Worm (Caenorhabditis elegans) whole organism, midembryonic: ENCODE measurements around the gene gex-3.

Source experiments
- T22C8.4 ChIP-seq: fragments of 200-800 bp; sonication (Bioruptor generic); IDR thresholded peaks from 2 replicates; pipeline ENCODE4 v1.3.6; 2022; ENCODE audit warnings: missing genetic modification characterization, missing compliant biosample characterization
- cog-1 ChIP-seq: sonication (generic microtip); optimal IDR thresholded peaks from 2 replicates; lab custom pipeline; 2016; ENCODE audit warnings: missing genetic modification characterization, missing compliant biosample characterization
- flt-1 ChIP-seq: fragments of 200-800 bp; sonication (Bioruptor generic); IDR thresholded peaks from 2 replicates; pipeline ENCODE4 v1.3.6; 2022; ENCODE audit warnings: missing genetic modification characterization, missing compliant biosample characterization
- klf-2 ChIP-seq: fragments of 200-800 bp; sonication (Bioruptor generic); conservative IDR thresholded peaks from 2 replicates; pipeline ENCODE4 v1.3.6; 2022; ENCODE audit warnings: missing genetic modification reagents, missing genetic modification characterization, missing compliant biosample characterization
- med-1 ChIP-seq: sonication (generic microtip); optimal IDR thresholded peaks from 2 replicates; lab custom pipeline; 2017; ENCODE audit warnings: missing genetic modification characterization, mild to moderate bottlenecking, missing compliant biosample characterization, antibody characterized with exemption, missing genetic modification reagents; ENCODE audit not compliant: insufficient read depth
- ref-1 ChIP-seq: fragments of 200-800 bp; sonication (Bioruptor generic); conservative IDR thresholded peaks from 2 replicates; pipeline ENCODE4 v1.3.6; 2022; ENCODE audit warnings: missing genetic modification reagents, missing genetic modification characterization, missing compliant biosample characterization
- tab-1 ChIP-seq: fragments of 200-800 bp; sonication (Bioruptor generic); IDR thresholded peaks from 2 replicates; pipeline ENCODE4 v1.3.6; 2022; ENCODE audit warnings: missing genetic modification characterization, missing compliant biosample characterization
- ztf-23 ChIP-seq: fragments of 200-800 bp; sonication (Bioruptor generic); IDR thresholded peaks from 2 replicates; pipeline ENCODE4 v1.3.6; 2022; ENCODE audit warnings: missing genetic modification reagents, missing genetic modification characterization, missing compliant biosample characterization
- ztf-29 ChIP-seq: fragments of 200-800 bp; sonication (Bioruptor generic); IDR thresholded peaks from 2 replicates; pipeline ENCODE4 v1.3.6; 2022; ENCODE audit warnings: missing genetic modification reagents, missing genetic modification characterization, missing compliant biosample characterization

The gex-3 gene

ce11 chrIV:12425595-12425994, 21.4 kb downstream of the gex-3 start:
- no peak for TF ChIP-seq T22C8.4
- TF ChIP-seq ref-1 (GFP tag; lab: Robert Waterston, UW) = no peak
- TF ChIP-seq ztf-23 (GFP tag; lab: Robert Waterston, UW) = no peak

- TF ChIP-seq T22C8.4 = no peak
- 0 out of 2 replicates have a peak, but pooled peaks have one; percentile 31 for TF ChIP-seq tab-1
- TF ChIP-seq klf-2 (GFP tag; lab: Robert Waterston, UW) = 0 out of 2 replicates have a peak, but pooled peaks have one; percentile 10
Observed at ce11 chrIV:12427687-12428284, 23.6 kb downstream of the gex-3 start.

- TF ChIP-seq ref-1 (GFP tag; lab: Robert Waterston, UW) (no peak), cog-1 (no peak), klf-2 (GFP tag; lab: Robert Waterston, UW) (no peak), tab-1 (no peak), ztf-23 (GFP tag; lab: Robert Waterston, UW) (no peak), T22C8.4 (no peak), med-1 (no peak), ztf-29 (no peak), flt-1 (GFP tag; lab: Robert Waterston, UW) (no peak)
Observed at ce11 chrIV:12428467-12428866, 24.2 kb downstream of the gex-3 start, which contains the start of gene col-130. Gene col-130, minus strand, starts transcription at chrIV:12428516.

DNA sequence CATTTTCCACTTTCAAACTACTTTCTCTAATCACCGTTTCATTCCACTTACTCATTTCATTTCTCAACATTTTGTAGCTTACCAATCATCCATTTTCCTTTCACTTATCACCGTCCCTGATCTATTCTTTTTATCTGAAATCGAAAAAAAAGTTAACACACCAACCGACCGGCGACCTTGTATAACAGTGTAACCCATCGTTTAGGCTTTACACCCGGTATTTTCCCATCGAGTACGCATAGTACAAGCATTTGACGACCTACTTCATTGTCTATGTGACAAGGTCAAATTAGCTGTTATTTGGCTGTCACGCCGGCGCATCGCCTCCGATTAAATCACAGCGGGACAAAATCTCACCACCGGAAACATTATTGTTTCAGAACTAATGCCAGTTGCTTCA, 25.3 kb downstream of the gex-3 start:
- TF ChIP-seq cog-1 (no peak), T22C8.4 (no peak), klf-2 (GFP tag; lab: Robert Waterston, UW) (no peak)

- no peak for TF ChIP-seq ztf-29
- TF ChIP-seq cog-1 = no peak
- no peak for TF ChIP-seq flt-1 (GFP tag; lab: Robert Waterston, UW)
- no peak for TF ChIP-seq tab-1
- TF ChIP-seq ztf-23 (GFP tag; lab: Robert Waterston, UW) = no peak
Observed at ce11 chrIV:12431755-12432154, 27.5 kb downstream of the gex-3 start.

DNA sequence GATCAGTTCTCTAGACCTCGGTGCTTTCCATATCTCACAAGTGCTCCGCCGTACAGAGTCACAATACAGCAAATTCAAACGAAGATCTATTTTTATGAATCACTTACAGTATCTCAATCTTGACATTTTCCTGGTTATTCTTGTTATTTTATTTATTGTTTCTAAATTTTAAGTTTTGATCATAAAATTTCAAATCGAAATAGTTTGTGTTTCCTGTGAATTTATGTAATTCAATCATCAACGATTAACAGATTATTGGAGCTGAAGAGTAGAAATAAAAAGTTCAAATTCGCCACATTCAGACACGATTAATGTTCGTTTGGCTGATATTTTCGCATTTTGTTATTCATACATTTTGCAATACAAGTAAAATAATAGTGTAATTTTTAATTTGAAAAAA, 28.1 kb downstream of the gex-3 start, which contains the start of gene clec-184:
Gene clec-184 (plus strand): TSS at position 301 of the 400 bp plus-strand sequence.
- TF ChIP-seq klf-2 (GFP tag; lab: Robert Waterston, UW) (no peak), ztf-23 (GFP tag; lab: Robert Waterston, UW) (no peak), ref-1 (GFP tag; lab: Robert Waterston, UW) (no peak), med-1 (no peak), cog-1 (no peak), ztf-29 (no peak), T22C8.4 (no peak), tab-1 (no peak), flt-1 (GFP tag; lab: Robert Waterston, UW) (no peak)

- TF ChIP-seq tab-1 (no peak), klf-2 (GFP tag; lab: Robert Waterston, UW) (no peak), T22C8.4 (no peak), ztf-29 (no peak), ref-1 (GFP tag; lab: Robert Waterston, UW) (no peak), cog-1 (no peak), flt-1 (GFP tag; lab: Robert Waterston, UW) (no peak), ztf-23 (GFP tag; lab: Robert Waterston, UW) (no peak), med-1 (no peak)
Observed at ce11 chrIV:12435442-12435841, 31.2 kb downstream of the gex-3 start, which contains the start of gene irg-4. Gene irg-4, plus strand, starts transcription at chrIV:12435833.

DNA sequence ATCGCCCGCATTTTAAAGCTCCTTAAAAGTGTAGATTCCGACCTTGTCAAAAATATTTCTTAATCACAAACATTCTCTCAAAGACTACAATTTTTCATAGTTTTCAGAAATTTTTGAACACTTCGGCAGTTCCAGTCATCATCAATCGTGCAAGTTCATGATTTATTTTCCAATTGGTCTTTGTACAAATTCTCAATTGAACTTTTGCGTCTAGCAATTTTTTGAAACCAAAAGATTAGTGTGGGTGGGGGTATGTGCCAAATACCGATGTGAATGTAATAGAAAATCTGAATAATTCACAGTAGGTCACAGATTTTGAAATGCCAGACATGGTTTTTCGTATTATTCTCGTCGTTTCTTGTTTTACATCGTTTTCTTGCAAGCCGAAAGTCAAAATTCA, 34.1 kb downstream of the gex-3 start, which contains the start of gene clec-185:
Gene clec-185 (plus strand): TSS at position 301 of the 400 bp plus-strand sequence.
- TF ChIP-seq cog-1 (no peak), ref-1 (GFP tag; lab: Robert Waterston, UW) (no peak), flt-1 (GFP tag; lab: Robert Waterston, UW) (no peak), klf-2 (GFP tag; lab: Robert Waterston, UW) (no peak), ztf-29 (no peak)

- no peak for TF ChIP-seq med-1
Observed at ce11 chrIV:12441715-12442114, 37.5 kb downstream of the gex-3 start, which contains the start of gene C25G4.17. Gene C25G4.17, plus strand, starts transcription at chrIV:12442015.

ce11 chrIV:12443936-12444335, 39.7 kb downstream of the gex-3 start, which contains the start of gene C25G4.2:
Gene C25G4.2, minus strand, starts transcription at chrIV:12444035.
- no peak for TF ChIP-seq flt-1 (GFP tag; lab: Robert Waterston, UW)
- TF ChIP-seq tab-1 = no peak
- TF ChIP-seq cog-1 = no peak
- no peak for TF ChIP-seq ztf-29
- no peak for TF ChIP-seq klf-2 (GFP tag; lab: Robert Waterston, UW)
- TF ChIP-seq ztf-23 (GFP tag; lab: Robert Waterston, UW) = no peak
- TF ChIP-seq T22C8.4 = no peak
- TF ChIP-seq ref-1 (GFP tag; lab: Robert Waterston, UW) = no peak
- TF ChIP-seq med-1 = no peak

DNA sequence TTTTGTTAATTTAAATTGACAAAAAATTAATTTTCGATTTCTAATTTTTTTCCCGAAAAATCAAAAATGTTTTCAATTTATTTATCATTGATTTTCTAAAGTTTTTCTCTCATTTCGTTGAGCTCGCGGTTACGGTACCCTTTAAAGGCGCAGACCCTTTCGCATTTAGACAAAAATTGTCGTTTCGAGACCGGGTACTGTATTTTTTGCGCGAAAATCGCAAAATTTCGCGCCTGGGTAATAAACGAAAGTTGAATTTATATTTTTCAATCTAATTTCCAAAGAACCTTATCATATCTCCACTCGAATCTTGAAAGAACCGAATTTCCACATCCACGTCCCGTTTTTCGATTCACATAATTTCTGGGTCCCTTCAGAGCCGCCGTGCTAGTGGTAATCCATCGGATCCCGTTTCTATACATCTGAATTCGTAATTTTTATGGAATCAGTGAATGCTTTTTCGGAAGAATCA, 41.3 kb downstream of the gex-3 start, which contains the start of gene C25G4.3:
Gene C25G4.3 (minus strand): TSS at position 422 of the 472 bp plus-strand sequence.
- no peak for TF ChIP-seq ztf-23 (GFP tag; lab: Robert Waterston, UW)
- TF ChIP-seq klf-2 (GFP tag; lab: Robert Waterston, UW) = no peak
- no peak for TF ChIP-seq T22C8.4
- no peak for TF ChIP-seq cog-1
- TF ChIP-seq tab-1 = no peak
- no peak for TF ChIP-seq ztf-29
- TF ChIP-seq flt-1 (GFP tag; lab: Robert Waterston, UW) = no peak
- TF ChIP-seq med-1 = no peak
- TF ChIP-seq ref-1 (GFP tag; lab: Robert Waterston, UW) = no peak
